Worm (Caenorhabditis elegans) whole organism, L1 larva: ENCODE measurements around the gene ced-7.

Experiments
- C34B4.2 ChIP-seq: sonication (generic microtip); optimal IDR thresholded peaks from 2 replicates; lab custom pipeline; 2017; ENCODE audit warnings: mild to moderate bottlenecking, missing genetic modification characterization, missing compliant biosample characterization
- Y116A8C.19 ChIP-seq: sonication (generic microtip); optimal IDR thresholded peaks from 2 replicates; lab custom pipeline; 2016; ENCODE audit warnings: missing compliant biosample characterization, missing genetic modification characterization, borderline replicate concordance
- aha-1 ChIP-seq: fragments of 150-350 bp; optimal IDR thresholded peaks from 2 replicates; lab custom pipeline; 2014; ENCODE audit warnings: missing biosample characterization, missing genetic modification characterization
- alr-1 ChIP-seq: fragments of 200-800 bp; sonication (Bioruptor generic); optimal IDR thresholded peaks from 2 replicates; lab custom pipeline; 2018; ENCODE audit warnings: borderline replicate concordance, mild to moderate bottlenecking, missing genetic modification characterization, missing compliant biosample characterization
- aly-2 ChIP-seq: fragments of 150-350 bp; optimal IDR thresholded peaks from 2 replicates; lab custom pipeline; 2014; ENCODE audit warnings: missing biosample characterization, missing genetic modification characterization
- ceh-8 ChIP-seq: fragments of 200-800 bp; sonication (Bioruptor generic); optimal IDR thresholded peaks from 2 replicates; lab custom pipeline; 2018; ENCODE audit warnings: mild to moderate bottlenecking, missing genetic modification characterization, moderate library complexity, missing compliant biosample characterization
- ceh-82 ChIP-seq, 3 experiments: fragments of 150-350 bp in 1 of 3; sonication (generic microtip) in 2 of 3; optimal IDR thresholded peaks; 2 replicates each; lab custom pipeline; 2014 to 2017; ENCODE audit warnings: missing biosample characterization in 3 of 3, missing genetic modification characterization in 3 of 3
- ceh-90 ChIP-seq: sonication (generic microtip); optimal IDR thresholded peaks from 2 replicates; lab custom pipeline; 2016; ENCODE audit warnings: missing genetic modification characterization, missing compliant biosample characterization
- dpl-1 ChIP-seq, 3 experiments: fragments of 150-350 bp in 2 of 3; sonication (generic microtip) in 1 of 3; optimal IDR thresholded peaks; 2 replicates each; lab custom pipeline; 2014 to 2017; ENCODE audit warnings: missing biosample characterization in 3 of 3, missing genetic modification characterization in 3 of 3, missing genetic modification reagents in 3 of 3
- efl-1 ChIP-seq, 4 experiments: fragments of 150-350 bp; optimal IDR thresholded peaks in 3 of 4; peaks in 1 of 4; 1 replicate in 1 of 4; 2 replicates in 3 of 4; lab custom pipeline; 2014; ENCODE audit warnings: missing biosample characterization in 2 of 4, missing genetic modification characterization in 2 of 4, missing genetic modification reagents in 2 of 4
- efl-3 ChIP-seq: fragments of 200-800 bp; sonication (Bioruptor generic); optimal IDR thresholded peaks from 2 replicates; lab custom pipeline; 2018; ENCODE audit warnings: mild to moderate bottlenecking, missing genetic modification characterization, missing compliant biosample characterization
- egl-13 ChIP-seq: sonication (generic microtip); optimal IDR thresholded peaks from 2 replicates; lab custom pipeline; 2016; ENCODE audit warnings: missing genotype, missing genetic modification reagents, missing genetic modification characterization, missing compliant biosample characterization
- elt-3 ChIP-seq, 6 experiments: fragments of 150-350 bp in 1 of 6; sonication (generic microtip); optimal IDR thresholded peaks; 2 replicates each; lab custom pipeline; 2017 to 2018; ENCODE audit warnings: missing biosample characterization in 6 of 6, missing genetic modification characterization in 6 of 6, inconsistent platforms in 1 of 6
- ets-5 ChIP-seq: fragments of 200-800 bp; sonication (Bioruptor generic); IDR thresholded peaks from 2 replicates; pipeline ENCODE4 v1.3.6; 2022; ENCODE audit warnings: missing genetic modification characterization, missing compliant biosample characterization
- fkh-10 ChIP-seq: sonication (generic microtip); optimal IDR thresholded peaks from 2 replicates; lab custom pipeline; 2017; ENCODE audit warnings: missing biosample characterization, missing genetic modification reagents, missing genetic modification characterization
- fkh-4 ChIP-seq: sonication (generic microtip); optimal IDR thresholded peaks from 2 replicates; lab custom pipeline; 2016; ENCODE audit warnings: missing compliant biosample characterization, missing genetic modification characterization, borderline replicate concordance
- fkh-8 ChIP-seq: sonication (generic microtip); optimal IDR thresholded peaks from 2 replicates; lab custom pipeline; 2016; ENCODE audit warnings: mild to moderate bottlenecking, missing genetic modification characterization, missing compliant biosample characterization
- hlh-17 ChIP-seq: fragments of 200-800 bp; sonication (Bioruptor generic); optimal IDR thresholded peaks from 2 replicates; lab custom pipeline; 2018; ENCODE audit warnings: missing genetic modification characterization, mild to moderate bottlenecking, missing compliant biosample characterization, moderate library complexity, borderline replicate concordance
- hlh-4 ChIP-seq: sonication (generic microtip); optimal IDR thresholded peaks from 2 replicates; lab custom pipeline; 2016; ENCODE audit warnings: mild to moderate bottlenecking, missing genetic modification characterization, missing compliant biosample characterization
- irx-1 ChIP-seq: sonication (generic microtip); optimal IDR thresholded peaks from 2 replicates; lab custom pipeline; 2016; ENCODE audit warnings: missing genetic modification characterization, missing compliant biosample characterization
- lin-14 ChIP-seq: fragments of 200-800 bp; sonication (Bioruptor generic); optimal IDR thresholded peaks from 2 replicates; lab custom pipeline; 2018; ENCODE audit warnings: mild to moderate bottlenecking, missing genetic modification characterization, moderate library complexity, missing compliant biosample characterization
- lin-15B ChIP-seq: fragments of 150-350 bp; sonication (generic microtip); optimal IDR thresholded peaks from 3 replicates; lab custom pipeline; 2014; ENCODE audit warnings: missing biosample characterization, missing genetic modification characterization
- lin-35 ChIP-seq, 2 experiments: fragments of 150-350 bp; optimal IDR thresholded peaks; 2 replicates each; lab custom pipeline; 2014; ENCODE audit warnings: missing biosample characterization in 2 of 2, missing genetic modification characterization in 2 of 2, missing genetic modification reagents in 2 of 2
- nhr-11 ChIP-seq: fragments of 150-350 bp; optimal IDR thresholded peaks from 2 replicates; lab custom pipeline; 2014; ENCODE audit warnings: missing biosample characterization, missing genetic modification characterization
- nhr-19 ChIP-seq: fragments of 200-800 bp; sonication (Bioruptor generic); conservative IDR thresholded peaks from 2 replicates; pipeline ENCODE4 v1.3.6; 2022; ENCODE audit warnings: missing genetic modification characterization, missing compliant biosample characterization
- nhr-20 ChIP-seq: sonication (generic microtip); optimal IDR thresholded peaks from 2 replicates; lab custom pipeline; 2016; ENCODE audit warnings: mild to moderate bottlenecking, missing genetic modification characterization, missing compliant biosample characterization
- nhr-237 ChIP-seq: fragments of 150-350 bp; optimal IDR thresholded peaks from 2 replicates; lab custom pipeline; 2014; ENCODE audit warnings: missing biosample characterization, missing genetic modification characterization
- nhr-47 ChIP-seq: sonication (generic microtip); optimal IDR thresholded peaks from 2 replicates; lab custom pipeline; 2016; ENCODE audit warnings: mild to moderate bottlenecking, missing genetic modification characterization, moderate library complexity, missing compliant biosample characterization
- nhr-71 ChIP-seq: sonication (generic microtip); optimal IDR thresholded peaks from 2 replicates; lab custom pipeline; 2016; ENCODE audit warnings: mild to moderate bottlenecking, missing genetic modification characterization, moderate library complexity, missing compliant biosample characterization
- nhr-77 ChIP-seq: fragments of 150-350 bp; optimal IDR thresholded peaks from 2 replicates; lab custom pipeline; 2014; ENCODE audit warnings: missing biosample characterization, missing genetic modification characterization
- nhr-85 ChIP-seq: sonication (generic microtip); peaks from one replicate; lab custom pipeline; 2016; ENCODE audit warnings: missing genetic modification characterization, inconsistent platforms, missing compliant biosample characterization
- pax-3 ChIP-seq: fragments of 200-800 bp; sonication (Bioruptor generic); optimal IDR thresholded peaks from 2 replicates; lab custom pipeline; 2018; ENCODE audit warnings: mild to moderate bottlenecking, missing genetic modification characterization, moderate library complexity, missing compliant biosample characterization
- pqm-1 ChIP-seq: sonication (generic microtip); optimal IDR thresholded peaks from 3 replicates; lab custom pipeline; 2017; ENCODE audit warnings: missing biosample characterization, missing genetic modification characterization
- rnt-1 ChIP-seq: sonication (generic microtip); optimal IDR thresholded peaks from 2 replicates; lab custom pipeline; 2016; ENCODE audit warnings: mild to moderate bottlenecking, missing genetic modification characterization, moderate library complexity, missing compliant biosample characterization
- skn-1 ChIP-seq: fragments of 150-350 bp; optimal IDR thresholded peaks from 2 replicates; lab custom pipeline; 2014; ENCODE audit warnings: missing biosample characterization, missing genetic modification characterization
- sox-4 ChIP-seq: sonication (generic microtip); optimal IDR thresholded peaks from 2 replicates; lab custom pipeline; 2016; ENCODE audit warnings: missing genetic modification characterization, missing compliant biosample characterization
- sptf-1 ChIP-seq: fragments of 150-350 bp; optimal IDR thresholded peaks from 2 replicates; lab custom pipeline; 2014; ENCODE audit warnings: missing biosample characterization, missing genetic modification characterization
- tbx-2 ChIP-seq: sonication (generic microtip); optimal IDR thresholded peaks from 2 replicates; lab custom pipeline; 2016; ENCODE audit warnings: missing genetic modification characterization, missing compliant biosample characterization
- tlp-1 ChIP-seq: fragments of 150-350 bp; optimal IDR thresholded peaks from 2 replicates; lab custom pipeline; 2014; ENCODE audit warnings: missing biosample characterization, missing genetic modification characterization
- unc-130 ChIP-seq: fragments of 150-350 bp; optimal IDR thresholded peaks from 2 replicates; lab custom pipeline; 2017; ENCODE audit warnings: missing biosample characterization, missing genetic modification characterization, inconsistent platforms
- unc-30 ChIP-seq: sonication (generic microtip); optimal IDR thresholded peaks from 2 replicates; lab custom pipeline; 2017; ENCODE audit warnings: missing biosample characterization, missing genetic modification characterization
- unc-62 ChIP-seq: fragments of 150-350 bp; optimal IDR thresholded peaks from 2 replicates; lab custom pipeline; 2014; ENCODE audit warnings: missing biosample characterization, missing genetic modification reagents, missing genetic modification characterization
- unc-86 ChIP-seq: sonication (generic microtip); optimal IDR thresholded peaks from 2 replicates; lab custom pipeline; 2016; ENCODE audit warnings: missing genetic modification characterization, missing compliant biosample characterization
- unc-98 ChIP-seq: fragments of 200-800 bp; sonication (Bioruptor generic); IDR thresholded peaks from 2 replicates; pipeline ENCODE4 v1.3.6; 2022; ENCODE audit warnings: missing genetic modification characterization, missing compliant biosample characterization
- xbp-1 ChIP-seq: sonication (generic microtip); optimal IDR thresholded peaks from 2 replicates; lab custom pipeline; 2016; ENCODE audit warnings: missing genetic modification characterization, missing compliant biosample characterization
- zag-1 ChIP-seq: fragments of 150-350 bp; optimal IDR thresholded peaks from 2 replicates; lab custom pipeline; 2014; ENCODE audit warnings: missing biosample characterization, missing genetic modification characterization
- ztf-4 ChIP-seq: fragments of 150-350 bp; optimal IDR thresholded peaks from 2 replicates; lab custom pipeline; 2014; ENCODE audit warnings: missing biosample characterization, missing genetic modification characterization

The ced-7 gene

DNA sequence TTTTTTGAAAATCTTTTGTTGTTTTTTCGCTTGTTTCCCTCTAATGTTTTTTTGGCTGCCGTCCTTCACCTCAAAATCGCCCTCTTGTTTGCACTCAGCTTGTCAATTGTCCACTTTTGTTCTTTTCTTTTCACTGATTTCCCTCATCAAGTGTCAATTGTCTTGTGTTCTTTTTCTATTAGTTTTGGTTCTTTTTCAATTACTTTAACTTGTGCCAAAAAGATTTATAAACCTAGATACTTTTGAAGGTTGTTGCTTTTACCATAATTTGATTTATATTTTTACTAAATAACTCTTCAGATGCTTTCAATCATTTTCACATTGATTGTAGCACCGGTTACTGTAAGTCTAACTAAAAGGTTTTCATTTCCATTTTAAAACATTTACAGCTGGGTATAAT is 11.4 kb downstream of the ced-7 start, which contains the start of gene C48B4.13:
Gene C48B4.13, plus strand, starts transcription at position 301 of the 400 bp plus-strand sequence.
- no peak for TF ChIP-seq nhr-47
- TF ChIP-seq skn-1 (tag; lab: Kevin White, UChicago) = no peak
- no peak for TF ChIP-seq hlh-4 (tag; lab: Kevin White, UChicago)
- no peak for TF ChIP-seq aly-2 (tag; lab: Kevin White, UChicago)
- no peak for TF ChIP-seq dpl-1 (GFP tag; optimal IDR thresholded peaks at IDR 0.05; lab: Kevin White, UChicago)
- TF ChIP-seq ceh-8 = no peak
- TF ChIP-seq nhr-77 (tag; lab: Kevin White, UChicago) = no peak
- TF ChIP-seq xbp-1 = no peak
- TF ChIP-seq elt-3 (tag; optimal IDR thresholded peaks at IDR 0.05; lab: Kevin White, UChicago) = no peak
- TF ChIP-seq tlp-1 (tag; lab: Kevin White, UChicago) = no peak
- no peak for TF ChIP-seq rnt-1
- TF ChIP-seq nhr-71 (tag; lab: Kevin White, UChicago) = no peak
- TF ChIP-seq efl-1 (optimal IDR thresholded peaks at IDR 0.05; lab: Kevin White, UChicago) = no peak
- no peak for TF ChIP-seq efl-1 (GFP tag; optimal IDR thresholded peaks at IDR 0.05 in 1 of 2; lab: Kevin White, UChicago)
- no peak for TF ChIP-seq fkh-4 (tag; lab: Kevin White, UChicago)
- no peak for TF ChIP-seq unc-98 (GFP tag; lab: Robert Waterston, UW)
- TF ChIP-seq lin-35 (GFP tag; optimal IDR thresholded peaks at IDR 0.05; lab: Kevin White, UChicago) = no peak
- no peak for TF ChIP-seq nhr-85 (tag; lab: Kevin White, UChicago)
- TF ChIP-seq irx-1 (tag; lab: Kevin White, UChicago) = no peak
- TF ChIP-seq fkh-10 (GFP tag; lab: Kevin White, UChicago) = no peak
- no peak for TF ChIP-seq pqm-1 (tag; lab: Kevin White, UChicago)

DNA sequence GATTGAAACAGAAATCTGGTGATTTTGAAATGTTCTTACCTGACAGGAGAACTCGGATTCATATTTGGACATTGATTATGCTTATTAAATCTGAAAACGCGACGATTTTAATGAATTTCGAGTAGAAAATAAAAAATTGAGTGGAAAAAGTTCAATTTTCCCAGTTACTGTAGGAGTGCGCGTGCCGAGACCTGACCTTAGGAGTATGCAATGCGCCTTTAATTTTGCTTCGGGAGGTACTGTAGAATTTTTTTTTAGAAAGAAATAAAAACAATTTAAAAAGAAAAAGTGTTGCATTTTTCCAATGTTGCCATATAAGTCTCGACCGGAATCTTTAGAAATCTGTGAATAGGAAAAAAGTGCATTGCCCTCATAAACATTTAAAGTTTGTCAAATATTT is 13.9 kb downstream of the ced-7 start, which contains the start of gene C48B4.11:
Gene C48B4.11, minus strand, starts transcription at position 143 of the 400 bp plus-strand sequence.
- TF ChIP-seq aha-1 (tag; lab: Kevin White, UChicago) (no peak), lin-14 (GFP tag; lab: Kevin White, UChicago) (no peak), egl-13 (tag; lab: Kevin White, UChicago) (no peak), nhr-11 (tag; lab: Kevin White, UChicago) (no peak), efl-3 (GFP tag; lab: Kevin White, UChicago) (no peak), nhr-20 (tag; lab: Kevin White, UChicago) (no peak), alr-1 (no peak), zag-1 (tag; lab: Kevin White, UChicago) (no peak), hlh-17 (GFP tag; lab: Kevin White, UChicago) (no peak), unc-86 (no peak), ets-5 (GFP tag; lab: Robert Waterston, UW) (no peak), C34B4.2 (tag; lab: Kevin White, UChicago) (no peak), aly-2 (tag; lab: Kevin White, UChicago) (no peak), pax-3 (tag; lab: Kevin White, UChicago) (no peak), unc-98 (GFP tag; lab: Robert Waterston, UW) (no peak), lin-15B (tag; lab: Kevin White, UChicago) (no peak), tbx-2 (tag; lab: Kevin White, UChicago) (no peak), nhr-237 (no peak), ceh-82 (tag; optimal IDR thresholded peaks at IDR 0.05; lab: Kevin White, UChicago) (no peak)

DNA sequence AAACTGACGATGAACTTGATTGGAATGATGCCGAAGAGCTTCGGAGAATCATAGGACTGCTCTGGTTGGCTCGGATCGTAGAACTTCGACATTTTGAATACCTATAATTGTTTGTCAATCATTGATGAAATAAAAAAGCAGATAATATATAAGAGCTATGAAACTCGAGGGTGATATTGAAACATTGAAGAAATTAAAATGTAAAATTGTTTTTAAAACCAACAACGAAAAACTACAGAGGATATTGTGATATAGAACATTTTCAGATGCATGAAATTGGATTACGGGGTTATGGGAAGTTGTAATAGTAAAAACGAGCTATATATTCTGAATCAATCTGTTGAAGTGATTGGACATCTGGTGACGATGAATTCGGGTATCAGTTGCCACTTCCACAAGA is 15.5 kb downstream of the ced-7 start, which contains the start of gene C48B4.10:
Gene C48B4.10, minus strand, starts transcription at position 101 of the 400 bp plus-strand sequence.
- TF ChIP-seq nhr-20 (tag; lab: Kevin White, UChicago) = no peak
- no peak for TF ChIP-seq sptf-1
- no peak for TF ChIP-seq nhr-19 (GFP tag; lab: Robert Waterston, UW)
- TF ChIP-seq ceh-90 = no peak
- no peak for TF ChIP-seq lin-35 (GFP tag; optimal IDR thresholded peaks at IDR 0.05; lab: Kevin White, UChicago)
- TF ChIP-seq hlh-4 (tag; lab: Kevin White, UChicago) = no peak
- TF ChIP-seq fkh-8 (tag; lab: Kevin White, UChicago) = no peak
- no peak for TF ChIP-seq tlp-1 (tag; lab: Kevin White, UChicago)
- TF ChIP-seq unc-130 = no peak
- TF ChIP-seq sox-4 (tag; lab: Kevin White, UChicago) = no peak
- no peak for TF ChIP-seq fkh-10 (GFP tag; lab: Kevin White, UChicago)
- no peak for TF ChIP-seq Y116A8C.19 (tag; lab: Kevin White, UChicago)
- no peak for TF ChIP-seq ztf-4 (tag; lab: Kevin White, UChicago)
- TF ChIP-seq unc-30 (tag; lab: Kevin White, UChicago) = no peak
- no peak for TF ChIP-seq unc-62 (GFP tag; lab: Kevin White, UChicago)
- no peak for TF ChIP-seq nhr-237
- TF ChIP-seq pqm-1 (tag; lab: Kevin White, UChicago) = no peak
